Fruit fly (Drosophila melanogaster): ENCODE measurements around the gene spn-A.

spn-A gene

dm6 chr3R:30021009-30021408, 34.8 kb downstream of the spn-A start (continued):
- TF ChIP-seq spab (GFP tag; optimal IDR thresholded peaks at IDR 0.05): no peak
- no peak for TF ChIP-seq salr (GFP tag; optimal IDR thresholded peaks at IDR 0.05)
- TF ChIP-seq pdm3 (GFP tag; optimal IDR thresholded peaks at IDR 0.05): no peak
- TF ChIP-seq CG6276 (GFP tag; optimal IDR thresholded peaks at IDR 0.05): peak; percentile 56
- TF ChIP-seq CG11902 (GFP tag; optimal IDR thresholded peaks at IDR 0.05): no peak
- peak; percentile 14 for TF ChIP-seq Smox (GFP tag; optimal IDR thresholded peaks at IDR 0.05)
- TF ChIP-seq vri (GFP tag; optimal IDR thresholded peaks at IDR 0.05): no peak

dm6 chr3R:30014977-30015514, 40.8 kb downstream of the spn-A start, which contains the start of gene CG7920:
CG7920 (minus strand) TSS chr3R:30015284.
- TF ChIP-seq Sox102F (GFP tag; optimal IDR thresholded peaks at IDR 0.05): peak; percentile 25
- TF ChIP-seq CG15336 (GFP tag; IDR thresholded peaks at IDR 0.05): peak; percentile 46; the same call in 1 of the 2 replicates
- TF ChIP-seq Smox (GFP tag; optimal IDR thresholded peaks at IDR 0.05): no peak
- no peak for TF ChIP-seq CG8632 (GFP tag; optimal IDR thresholded peaks at IDR 0.05)
- TF ChIP-seq acj6 (GFP tag; optimal IDR thresholded peaks at IDR 0.05): no peak
- TF ChIP-seq ss (GFP tag; optimal IDR thresholded peaks at IDR 0.05): peak; percentile 65 to 68
- TF ChIP-seq Sox14 (GFP tag; optimal IDR thresholded peaks at IDR 0.05): no peak
- no peak for TF ChIP-seq Met (GFP tag; optimal IDR thresholded peaks at IDR 0.05)
- TF ChIP-seq Hr39 (GFP tag; optimal IDR thresholded peaks at IDR 0.05): no peak
- peak; percentile 39 for TF ChIP-seq lz (GFP tag; optimal IDR thresholded peaks at IDR 0.05)
- peak; percentile 61; the same call in 2 of the 3 replicates for TF ChIP-seq CG6163 (GFP tag; IDR thresholded peaks at IDR 0.05)
- peak; percentile 50 for TF ChIP-seq esn (GFP tag; optimal IDR thresholded peaks at IDR 0.05)
- TF ChIP-seq CG11762 (GFP tag; optimal IDR thresholded peaks at IDR 0.05; ENCODE audit: insufficient read depth): no peak
- TF ChIP-seq cyc (GFP tag; optimal IDR thresholded peaks at IDR 0.05): peak; percentile 13
- no peak for TF ChIP-seq fd85E (GFP tag; optimal IDR thresholded peaks at IDR 0.05)
- no peak for TF ChIP-seq achi (GFP tag; optimal IDR thresholded peaks at IDR 0.05)
- peak; percentile 12 for TF ChIP-seq CG32006 (GFP tag; optimal IDR thresholded peaks at IDR 0.05)
- TF ChIP-seq Gug (GFP tag; IDR thresholded peaks at IDR 0.05): no peak
- peak; percentile 42 for TF ChIP-seq dsx (GFP tag; optimal IDR thresholded peaks at IDR 0.05; ENCODE audit: poor library complexity, severe bottlenecking)
- no peak for TF ChIP-seq CG11294 (GFP tag; IDR thresholded peaks at IDR 0.05)
- peak; percentile 65 for TF ChIP-seq CG3919 (GFP tag; optimal IDR thresholded peaks at IDR 0.05)
- peak; percentile 44 for TF ChIP-seq svp (GFP tag)
- TF ChIP-seq CG10631 (GFP tag; optimal IDR thresholded peaks at IDR 0.05): no peak
- TF ChIP-seq fd59A (GFP tag; optimal IDR thresholded peaks at IDR 0.05): no peak
- no peak for TF ChIP-seq CG8319 (GFP tag; optimal IDR thresholded peaks at IDR 0.05)
- TF ChIP-seq CG3032 (tag; optimal IDR thresholded peaks at IDR 0.05): no peak
- peak; percentile 52 for TF ChIP-seq CG16779 (tag; optimal IDR thresholded peaks at IDR 0.05)
- peak; percentile 60; the same call in 2 of the 3 replicates for TF ChIP-seq eg (GFP tag; IDR thresholded peaks at IDR 0.05)
- TF ChIP-seq CG6808 (GFP tag; optimal IDR thresholded peaks at IDR 0.05): peak; percentile 31
- TF ChIP-seq dac (GFP tag; optimal IDR thresholded peaks at IDR 0.05): no peak
- TF ChIP-seq fkh (GFP tag; optimal IDR thresholded peaks at IDR 0.05): peak; percentile 7
- TF ChIP-seq net (GFP tag; optimal IDR thresholded peaks at IDR 0.05): peak; percentile 45
- TF ChIP-seq topi (GFP tag; optimal IDR thresholded peaks at IDR 0.05): peak; percentile 14
- TF ChIP-seq CG6854 (GFP tag; optimal IDR thresholded peaks at IDR 0.05): peak; percentile 73
- peak; percentile 61 for TF ChIP-seq CG1621 (tag; optimal IDR thresholded peaks at IDR 0.05)
- peak; percentile 66 for TF ChIP-seq CG9139 (GFP tag; optimal IDR thresholded peaks at IDR 0.05)
- TF ChIP-seq vri (GFP tag; optimal IDR thresholded peaks at IDR 0.05): peak; percentile 71
- TF ChIP-seq Ets21C (GFP tag; optimal IDR thresholded peaks at IDR 0.05): no peak
- no peak for TF ChIP-seq Hr4 (GFP tag; optimal IDR thresholded peaks at IDR 0.05)
- peak; percentile 60; the same call in 2 of the 3 replicates for TF ChIP-seq CG8119 (GFP tag; IDR thresholded peaks at IDR 0.05)
- TF ChIP-seq Sox15 (GFP tag; optimal IDR thresholded peaks at IDR 0.05): no peak
- peak; percentile 10 for TF ChIP-seq CG31627 (GFP tag; optimal IDR thresholded peaks at IDR 0.05)
- peak; percentile 7 for TF ChIP-seq CG34406 (GFP tag; optimal IDR thresholded peaks at IDR 0.05)
- peak; percentile 44 for TF ChIP-seq CG6276 (GFP tag; optimal IDR thresholded peaks at IDR 0.05)
- TF ChIP-seq Hr38 (GFP tag; optimal IDR thresholded peaks at IDR 0.05): no peak
- peak; percentile 42 for TF ChIP-seq Eip75B (GFP tag; optimal IDR thresholded peaks at IDR 0.05)
